Fruit fly (Drosophila melanogaster): Measurements from ENCODE around the gene Drsl6.
A peak's percentile ranks its signal among the peaks of the same experiment; 100 is the strongest.

The Drsl6 gene

DNA sequence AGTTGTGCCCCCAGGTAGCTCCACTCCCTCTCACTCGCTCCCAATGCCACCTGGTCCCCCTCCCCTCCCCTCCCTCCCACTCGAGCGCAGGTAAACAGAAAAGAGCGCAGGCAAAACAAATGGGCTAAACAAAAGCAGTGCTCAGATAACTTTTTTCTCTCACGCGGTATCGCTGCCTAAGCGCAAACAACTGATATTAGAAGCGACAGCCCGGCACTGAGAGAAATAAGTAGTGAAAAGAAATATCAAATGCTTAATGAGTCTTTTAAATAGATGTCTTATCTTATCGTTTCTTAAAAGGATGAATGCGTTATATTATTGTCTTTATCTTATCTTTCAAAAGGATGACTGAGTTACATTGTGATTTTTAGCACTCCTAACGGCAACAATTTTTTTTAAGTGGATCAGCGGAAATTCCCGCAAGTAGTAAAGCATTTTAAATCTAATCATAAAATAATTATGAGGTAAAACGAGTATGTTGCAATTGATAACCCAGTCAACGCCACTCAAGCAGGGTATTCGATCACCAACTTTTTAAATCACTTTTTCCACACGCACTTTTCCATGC lies 35.0 kb downstream of the Drsl6 start (continued):
- TF ChIP-seq CG11696 (GFP tag; IDR thresholded peaks at IDR 0.05) (peak; percentile 73), bab2 (GFP tag; optimal IDR thresholded peaks at IDR 0.05) (peak; percentile 90), ken (GFP tag; IDR thresholded peaks at IDR 0.05) (peak; percentile 79; the same call in 2 of the 3 replicates), Neu2 (GFP tag; optimal IDR thresholded peaks at IDR 0.05; ENCODE audit: borderline replicate concordance) (no peak), lola (GFP tag; optimal IDR thresholded peaks at IDR 0.05) (peak in 1 of 3 experiments; percentile 83), CG8944 (GFP tag; optimal IDR thresholded peaks at IDR 0.05) (peak; percentile 88), MBD-R2 (GFP tag; IDR thresholded peaks at IDR 0.05) (peak; percentile 64; the same call in 1 of the 2 replicates), YL-1 (GFP tag; optimal IDR thresholded peaks at IDR 0.05) (peak; percentile 55), Fer1 (GFP tag; optimal IDR thresholded peaks at IDR 0.05) (peak; percentile 96), CG11398 (GFP tag; optimal IDR thresholded peaks at IDR 0.05) (peak; percentile 83), sug (tag; optimal IDR thresholded peaks at IDR 0.05) (peak; percentile 89), gsb (GFP tag; IDR thresholded peaks at IDR 0.05) (peak; percentile 82), chinmo (GFP tag; IDR thresholded peaks at IDR 0.05; ENCODE audit: partially characterized antibody) (peak; percentile 77; the same call in 2 of the 4 replicates), ap (GFP tag; IDR thresholded peaks at IDR 0.05) (peak; percentile 90), Ravus (GFP tag; IDR thresholded peaks at IDR 0.05) (peak; percentile 70; the same call in 1 of the 2 replicates), CG15514 (GFP tag; optimal IDR thresholded peaks at IDR 0.05) (peak; percentile 86), CG10959 (GFP tag; IDR thresholded peaks at IDR 0.05) (peak; percentile 73), Hey (tag; optimal IDR thresholded peaks at IDR 0.05) (peak; percentile 43), CG34376 (GFP tag; optimal IDR thresholded peaks at IDR 0.05) (peak; percentile 87), jigr1 (GFP tag; IDR thresholded peaks at IDR 0.05) (peak; percentile 59; the same call in 1 of the 3 replicates), CG15696 (tag; optimal IDR thresholded peaks at IDR 0.05) (peak; percentile 58), pzg (GFP tag; optimal IDR thresholded peaks at IDR 0.05) (no peak), eve (GFP tag; optimal IDR thresholded peaks at IDR 0.05) (peak in 1 of 2 experiments; percentile 96), CG1647 (GFP tag; optimal IDR thresholded peaks at IDR 0.05) (peak; percentile 85), Dref (GFP tag; IDR thresholded peaks at IDR 0.05) (no peak), Oaz (GFP tag; IDR thresholded peaks at IDR 0.05) (peak; percentile 90), Atf6 (GFP tag; IDR thresholded peaks at IDR 0.05) (peak; percentile 94), Bteb2 (GFP tag; optimal IDR thresholded peaks at IDR 0.05) (peak; percentile 89), Drgx (GFP tag; IDR thresholded peaks at IDR 0.05) (peak; percentile 73), cwo (GFP tag; optimal IDR thresholded peaks at IDR 0.05) (peak; percentile 92), hth (optimal IDR thresholded peaks at IDR 0.05) (no peak), CG6272 (GFP tag; IDR thresholded peaks at IDR 0.05) (peak; percentile 88), al (GFP tag; IDR thresholded peaks at IDR 0.05) (peak; percentile 79), twi (tag; optimal IDR thresholded peaks at IDR 0.05) (peak; percentile 75), otp (GFP tag; IDR thresholded peaks at IDR 0.05) (peak; percentile 90), HHEX (GFP tag; optimal IDR thresholded peaks at IDR 0.05) (peak; percentile 89), ATbp (GFP tag; optimal IDR thresholded peaks at IDR 0.05) (peak; percentile 91), CG8089 (GFP tag; optimal IDR thresholded peaks at IDR 0.05) (peak; percentile 81), toy (GFP tag; IDR thresholded peaks at IDR 0.05) (peak; percentile 82), CG10565 (GFP tag; optimal IDR thresholded peaks at IDR 0.05) (peak; percentile 56), Myb (GFP tag; optimal IDR thresholded peaks at IDR 0.05) (peak; percentile 68), Blimp-1 (GFP tag; optimal IDR thresholded peaks at IDR 0.05) (peak; percentile 91), D19A (tag; optimal IDR thresholded peaks at IDR 0.05) (peak; percentile 93), NC2α (GFP tag; optimal IDR thresholded peaks at IDR 0.05) (peak; percentile 84), CG15073 (GFP tag; optimal IDR thresholded peaks at IDR 0.05) (peak; percentile 66), CG1233 (GFP tag; optimal IDR thresholded peaks at IDR 0.05) (peak; percentile 90), zfh1 (GFP tag; IDR thresholded peaks at IDR 0.05) (peak; percentile 89), vnd (GFP tag; IDR thresholded peaks at IDR 0.05; ENCODE audit: partially characterized antibody) (no peak), Taf1 (GFP tag; IDR thresholded peaks at IDR 0.05) (peak; percentile 71), Chrac-16 (GFP tag; optimal IDR thresholded peaks at IDR 0.05) (peak; percentile 89)

Data from whole organism, embryonic.